Fruit fly (Drosophila melanogaster) whole organism, embryonic: Measurements from ENCODE around the gene CG42728.

Source experiments
- CG10147 ChIP-seq: fragments of 200-800 bp; sonication (Bioruptor generic); optimal IDR thresholded peaks from 2 replicates; lab custom pipeline; 2019; ENCODE audit warnings: missing biosample characterization, mild to moderate bottlenecking, missing genetic modification characterization, moderate library complexity
- CG11085 ChIP-seq: fragments of 200-800 bp; sonication (Bioruptor generic); IDR thresholded peaks from 2 replicates; pipeline ENCODE4 v1.3.6; 2022; ENCODE audit warnings: missing biosample characterization, missing genetic modification characterization
- CG11398 ChIP-seq: fragments of 200-800 bp; sonication (Bioruptor generic); optimal IDR thresholded peaks from 2 replicates; lab custom pipeline; 2016; ENCODE audit warnings: missing biosample characterization, missing genetic modification characterization
- CG12155 ChIP-seq: fragments of 200-800 bp; sonication (Bioruptor generic); optimal IDR thresholded peaks from 3 replicates; lab custom pipeline; 2016; ENCODE audit warnings: missing biosample characterization, missing genetic modification characterization
- CG12769 ChIP-seq: fragments of 200-800 bp; sonication (Bioruptor generic); optimal IDR thresholded peaks from 2 replicates; lab custom pipeline; 2019; ENCODE audit warnings: missing biosample characterization, mild to moderate bottlenecking, missing genetic modification characterization, moderate library complexity
- CG13775 ChIP-seq: fragments of 200-800 bp; sonication (Bioruptor generic); optimal IDR thresholded peaks from 3 replicates; lab custom pipeline; 2017; ENCODE audit warnings: missing biosample characterization, mild to moderate bottlenecking, missing genetic modification characterization
- CG17361 ChIP-seq: fragments of 200-800 bp; sonication (Bioruptor generic); IDR thresholded peaks from 3 replicates; pipeline ENCODE4 v1.3.6; 2022; ENCODE audit warnings: missing biosample characterization, missing genetic modification characterization
- CG17385 ChIP-seq: fragments of 200-800 bp; sonication (Bioruptor generic); optimal IDR thresholded peaks from 3 replicates; lab custom pipeline; 2018; ENCODE audit warnings: missing biosample characterization, mild to moderate bottlenecking, missing genetic modification characterization
- CG17829 ChIP-seq: fragments of 200-800 bp; optimal IDR thresholded peaks from 2 replicates; lab custom pipeline; 2019; ENCODE audit warnings: missing biosample characterization, mild to moderate bottlenecking, missing genetic modification characterization, moderate library complexity
- CG18764 ChIP-seq: fragments of 200-800 bp; sonication (Bioruptor generic); optimal IDR thresholded peaks from 3 replicates; lab custom pipeline; 2016; ENCODE audit warnings: missing biosample characterization, missing genetic modification characterization
- CG30403 ChIP-seq: fragments of 200-800 bp; sonication (Bioruptor generic); optimal IDR thresholded peaks from 3 replicates; lab custom pipeline; 2016; ENCODE audit warnings: missing biosample characterization, missing genetic modification characterization
- CG3065 ChIP-seq: fragments of 200-800 bp; sonication (Bioruptor generic); optimal IDR thresholded peaks from 2 replicates; lab custom pipeline; 2016; ENCODE audit warnings: missing biosample characterization, missing genetic modification characterization
- CG3163 ChIP-seq: fragments of 200-800 bp; sonication (Bioruptor generic); optimal IDR thresholded peaks from 3 replicates; lab custom pipeline; 2016; ENCODE audit warnings: missing biosample characterization, missing genetic modification characterization
- CG32532 ChIP-seq: fragments of 200-800 bp; sonication (Bioruptor generic); IDR thresholded peaks from 2 replicates; pipeline ENCODE4 v1.3.6; 2022; ENCODE audit warnings: missing biosample characterization, missing genetic modification characterization
- CG32767 ChIP-seq: fragments of 200-800 bp; sonication (Bioruptor generic); IDR thresholded peaks from 2 replicates; pipeline ENCODE4 v1.3.6; 2022; ENCODE audit warnings: missing biosample characterization, missing genetic modification characterization
- CG34376 ChIP-seq: fragments of 200-800 bp; sonication (Bioruptor generic); optimal IDR thresholded peaks from 2 replicates; lab custom pipeline; 2018; ENCODE audit warnings: missing biosample characterization, mild to moderate bottlenecking, missing genetic modification characterization
- CG5245 ChIP-seq: fragments of 200-800 bp; sonication (Bioruptor generic); optimal IDR thresholded peaks from 3 replicates; lab custom pipeline; 2016; ENCODE audit warnings: missing biosample characterization, missing genetic modification characterization
- CG8924 ChIP-seq: fragments of 200-800 bp; optimal IDR thresholded peaks from 3 replicates; lab custom pipeline; 2019; ENCODE audit warnings: missing biosample characterization, mild to moderate bottlenecking, missing genetic modification characterization, moderate library complexity
- CG9817 ChIP-seq: fragments of 200-800 bp; sonication (Bioruptor generic); optimal IDR thresholded peaks from 2 replicates; lab custom pipeline; 2018; ENCODE audit warnings: missing biosample characterization, mild to moderate bottlenecking, missing genetic modification characterization, moderate library complexity
- D19A ChIP-seq: fragments of 200-800 bp; optimal IDR thresholded peaks from 3 replicates; lab custom pipeline; 2019; ENCODE audit warnings: missing biosample characterization, mild to moderate bottlenecking, missing genetic modification characterization, moderate library complexity
- Jarid2 ChIP-seq: fragments of 200-800 bp; sonication (Bioruptor generic); optimal IDR thresholded peaks from 3 replicates; lab custom pipeline; 2017; ENCODE audit warnings: mild to moderate bottlenecking, missing biosample characterization, missing genetic modification reagents, missing genetic modification characterization
- Med ChIP-seq: fragments of 200-800 bp; sonication (Bioruptor generic); peaks from one replicate; lab custom pipeline; 2016; ENCODE audit warnings: missing biosample characterization, missing genetic modification characterization, mild to moderate bottlenecking, inconsistent platforms, moderate library complexity
- Poxn ChIP-seq: fragments of 200-800 bp; sonication (Bioruptor generic); IDR thresholded peaks from 2 replicates; pipeline ENCODE4 v1.3.6; 2022; ENCODE audit warnings: missing biosample characterization, missing genetic modification characterization
- Side ChIP-seq: fragments of 200-800 bp; sonication (Bioruptor generic); optimal IDR thresholded peaks from 2 replicates; lab custom pipeline; 2016; ENCODE audit warnings: missing biosample characterization, missing genetic modification characterization
- Trl ChIP-seq, 3 experiments: fragments of >200 bp in 2 of 3; fragments of 200-800 bp in 1 of 3; sonication (Bioruptor generic) in 1 of 3; optimal IDR thresholded peaks; 2 replicates in 1 of 3; 3 replicates in 2 of 3; lab custom pipeline; 2016 to 2017; ENCODE audit warnings: missing biosample characterization in 1 of 3, missing genetic modification characterization in 1 of 3
- az2 ChIP-seq: fragments of 200-800 bp; sonication (Bioruptor generic); optimal IDR thresholded peaks from 3 replicates; lab custom pipeline; 2016; ENCODE audit warnings: missing biosample characterization, missing genetic modification characterization
- chinmo ChIP-seq: fragments of 200-800 bp; sonication (Bioruptor generic); IDR thresholded peaks from 4 replicates; pipeline ENCODE4 v1.3.6; 2022; ENCODE audit warnings: missing biosample characterization, missing genetic modification characterization; ENCODE audit not compliant: partially characterized antibody
- ci ChIP-seq: fragments of 200-800 bp; sonication (Bioruptor generic); IDR thresholded peaks from 3 replicates; pipeline ENCODE4 v1.3.6; 2022; ENCODE audit warnings: missing biosample characterization, missing genetic modification characterization
- eyg ChIP-seq: fragments of 200-800 bp; sonication (Bioruptor generic); optimal IDR thresholded peaks from 3 replicates; lab custom pipeline; 2016; ENCODE audit warnings: missing biosample characterization, missing genetic modification characterization
- gfzf ChIP-seq: fragments of 200-800 bp; sonication (Bioruptor generic); optimal IDR thresholded peaks from 2 replicates; lab custom pipeline; 2016; ENCODE audit warnings: missing biosample characterization, mild to moderate bottlenecking, missing genetic modification characterization, moderate library complexity
- grn ChIP-seq: fragments of 200-800 bp; sonication (Bioruptor generic); optimal IDR thresholded peaks from 3 replicates; lab custom pipeline; 2017; ENCODE audit warnings: missing biosample characterization, missing genetic modification characterization
- gsb ChIP-seq: fragments of 200-800 bp; sonication (Bioruptor generic); IDR thresholded peaks from 2 replicates; pipeline ENCODE4 v1.3.6; 2022; ENCODE audit warnings: missing biosample characterization, missing genetic modification characterization
- kay ChIP-seq: fragments of 200-800 bp; sonication (Bioruptor generic); optimal IDR thresholded peaks from 2 replicates; lab custom pipeline; 2016; ENCODE audit warnings: missing biosample characterization, missing genetic modification characterization
- nom ChIP-seq: fragments of 200-800 bp; sonication (Bioruptor generic); optimal IDR thresholded peaks from 2 replicates; lab custom pipeline; 2017; ENCODE audit warnings: missing biosample characterization, missing genetic modification characterization, mild to moderate bottlenecking, moderate library complexity, missing genetic modification reagents
- pum ChIP-seq: fragments of 200-800 bp; sonication (Bioruptor generic); optimal IDR thresholded peaks from 2 replicates; lab custom pipeline; 2016; ENCODE audit warnings: missing biosample characterization, missing genetic modification characterization
- ranshi ChIP-seq: fragments of 200-800 bp; sonication (Bioruptor generic); IDR thresholded peaks from 2 replicates; pipeline ENCODE4 v1.3.6; 2022; ENCODE audit warnings: missing biosample characterization, missing genetic modification characterization
- salm ChIP-seq: fragments of 200-800 bp; sonication (Bioruptor generic); optimal IDR thresholded peaks from 2 replicates; lab custom pipeline; 2018; ENCODE audit warnings: missing biosample characterization, mild to moderate bottlenecking, missing genetic modification characterization
- sens ChIP-seq: fragments of 200-800 bp; sonication (Bioruptor generic); peaks from one replicate; lab custom pipeline; 2016; ENCODE audit warnings: missing biosample characterization, missing genetic modification characterization
- so ChIP-seq: fragments of 200-800 bp; sonication (Bioruptor generic); IDR thresholded peaks from 3 replicates; pipeline ENCODE4 v1.3.6; 2022; ENCODE audit warnings: missing biosample characterization, missing genetic modification characterization
- sob ChIP-seq: fragments of 200-800 bp; sonication (Bioruptor generic); IDR thresholded peaks from 2 replicates; pipeline ENCODE4 v1.3.6; 2022; ENCODE audit warnings: missing biosample characterization, missing genetic modification characterization
- ttk ChIP-seq: fragments of 200-800 bp; sonication (Bioruptor generic); IDR thresholded peaks from 2 replicates; pipeline ENCODE4 v2.1.2; 2022; ENCODE audit warnings: missing biosample characterization, missing genetic modification characterization
- tx ChIP-seq: fragments of 200-800 bp; sonication (Bioruptor generic); optimal IDR thresholded peaks from 2 replicates; lab custom pipeline; 2016; ENCODE audit warnings: missing biosample characterization, missing genetic modification characterization
- wor ChIP-seq: fragments of 200-800 bp; sonication (Bioruptor generic); IDR thresholded peaks from 2 replicates; pipeline ENCODE4 v1.3.6; 2022; ENCODE audit warnings: missing biosample characterization, missing genetic modification characterization

CG42728 gene

DNA sequence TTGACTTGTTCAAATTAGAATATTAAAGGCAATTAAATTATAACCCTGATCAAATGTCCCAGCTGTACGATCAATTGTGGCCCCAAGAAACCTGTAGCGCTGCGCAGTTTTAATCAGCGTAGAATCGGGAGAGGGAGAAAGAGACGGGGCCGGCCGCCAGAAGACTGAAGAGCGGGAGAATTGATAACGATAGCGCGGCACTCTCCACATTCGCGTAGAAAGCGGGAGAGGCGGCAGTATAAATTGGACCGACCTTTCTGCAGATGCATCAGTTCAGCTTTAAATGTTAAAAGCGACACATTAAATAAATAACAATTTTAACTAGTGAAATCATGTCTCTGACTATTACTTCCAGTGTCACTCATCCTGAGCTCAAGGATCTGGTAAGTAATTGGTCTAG lies 17.2 kb downstream of the CG42728 start, which contains the start of gene MsrA:
TSS of gene MsrA (plus strand) at position 266 of the 400 bp plus-strand sequence.
- TF ChIP-seq CG30403 (GFP tag; lab: Kevin White, UChicago) (no peak), pum (GFP tag; lab: Kevin White, UChicago) (no peak), CG17361 (GFP tag; lab: Robert Waterston, UW) (no peak), grn (peak; percentile 45), CG5245 (no peak), az2 (GFP tag; lab: Kevin White, UChicago) (no peak), CG17829 (tag; lab: Kevin White, UChicago) (no peak), kay (no peak), ttk (GFP tag; lab: Robert Waterston, UW) (no peak), CG32767 (GFP tag; lab: Robert Waterston, UW) (no peak), Jarid2 (GFP tag; lab: Kevin White, UChicago) (peak; percentile 59), CG17385 (GFP tag; lab: Kevin White, UChicago) (peak; percentile 16), CG10147 (GFP tag; lab: Kevin White, UChicago) (no peak), salm (tag; lab: Kevin White, UChicago) (no peak), CG3065 (no peak), D19A (tag; lab: Kevin White, UChicago) (no peak), sens (GFP tag; lab: Kevin White, UChicago) (peak; percentile 63), chinmo (GFP tag; lab: Robert Waterston, UW) (0 out of 4 replicates have a peak, but pooled peaks have one; percentile 15), ci (GFP tag; lab: Robert Waterston, UW) (0 out of 3 replicates have a peak, but pooled peaks have one; percentile 29), CG3163 (peak; percentile 59), CG13775 (no peak), CG12769 (tag; lab: Kevin White, UChicago) (peak; percentile 35), CG32532 (peak; percentile 35; the same call in 1 of the 2 replicates), sob (GFP tag; lab: Robert Waterston, UW) (no peak), CG11085 (GFP tag; lab: Robert Waterston, UW) (no peak), nom (GFP tag; lab: Kevin White, UChicago) (peak; percentile 58), Trl (optimal IDR thresholded peaks at IDR 0.05; lab: Kevin White, UChicago) (peak; percentile 72 to 74), Trl (GFP tag; optimal IDR thresholded peaks at IDR 0.05; lab: Kevin White, UChicago) (no peak), CG8924 (tag; lab: Kevin White, UChicago) (no peak), CG18764 (GFP tag; lab: Kevin White, UChicago) (no peak), gfzf (no peak), CG11398 (GFP tag; lab: Kevin White, UChicago) (no peak), tx (GFP tag; lab: Kevin White, UChicago) (no peak), Side (GFP tag; lab: Kevin White, UChicago) (no peak), CG9817 (no peak), Med (GFP tag; lab: Kevin White, UChicago) (peak; percentile 44), CG12155 (GFP tag; lab: Kevin White, UChicago) (no peak), CG34376 (GFP tag; lab: Kevin White, UChicago) (peak; percentile 28), so (GFP tag; lab: Robert Waterston, UW) (no peak), Poxn (GFP tag; lab: Robert Waterston, UW) (no peak), gsb (GFP tag; lab: Robert Waterston, UW) (no peak), ranshi (GFP tag; lab: Robert Waterston, UW) (no peak), eyg (GFP tag; lab: Kevin White, UChicago) (no peak), wor (GFP tag; lab: Robert Waterston, UW) (no peak)
